Fruit fly (Drosophila melanogaster) whole organism, embryonic: ENCODE measurements around the gene ZnT35C.
A peak's percentile ranks its signal among the peaks of the same experiment; 100 is the strongest.

ENCODE experiments used
- Abd-B ChIP-seq: fragments of 200-800 bp; sonication (Bioruptor generic); optimal IDR thresholded peaks from 2 replicates; lab custom pipeline; 2018; ENCODE audit warnings: missing biosample characterization, mild to moderate bottlenecking, missing genetic modification characterization, moderate library complexity
- CG1024 ChIP-seq: fragments of 200-800 bp; sonication (Bioruptor generic); IDR thresholded peaks from 2 replicates; pipeline ENCODE4 v1.3.6; 2022; ENCODE audit warnings: missing biosample characterization, missing genetic modification characterization
- CG10979 ChIP-seq: fragments of 200-800 bp; sonication (Bioruptor generic); optimal IDR thresholded peaks from 2 replicates; lab custom pipeline; 2018; ENCODE audit warnings: missing biosample characterization, mild to moderate bottlenecking, missing genetic modification characterization, moderate library complexity
- CG11504 ChIP-seq: fragments of 200-800 bp; sonication (Bioruptor generic); optimal IDR thresholded peaks from 3 replicates; lab custom pipeline; 2019; ENCODE audit warnings: missing biosample characterization, mild to moderate bottlenecking, missing genetic modification characterization, moderate library complexity
- CG1603 ChIP-seq: fragments of 200-800 bp; sonication (Bioruptor generic); optimal IDR thresholded peaks from 2 replicates; lab custom pipeline; 2019; ENCODE audit warnings: missing biosample characterization, mild to moderate bottlenecking, missing genetic modification characterization, moderate library complexity
- CG17186 ChIP-seq: fragments of 200-800 bp; sonication (Bioruptor generic); optimal IDR thresholded peaks from 3 replicates; lab custom pipeline; 2017; ENCODE audit warnings: missing biosample characterization, missing genetic modification reagents, missing genetic modification characterization
- CG2120 ChIP-seq: fragments of 200-800 bp; sonication (Bioruptor generic); optimal IDR thresholded peaks from 3 replicates; lab custom pipeline; 2016; ENCODE audit warnings: missing biosample characterization, missing genetic modification characterization
- CG30431 ChIP-seq: fragments of 200-800 bp; sonication (Bioruptor generic); optimal IDR thresholded peaks from 2 replicates; lab custom pipeline; 2017; ENCODE audit warnings: missing biosample characterization, missing genetic modification characterization
- CG31224 ChIP-seq: fragments of 200-800 bp; sonication (Bioruptor generic); IDR thresholded peaks from 2 replicates; pipeline ENCODE4 v1.3.6; 2022; ENCODE audit warnings: missing biosample characterization, missing genetic modification characterization
- CG34422 ChIP-seq: fragments of 200-800 bp; sonication (Bioruptor generic); IDR thresholded peaks from 3 replicates; pipeline ENCODE4 v1.3.6; 2022; ENCODE audit warnings: missing biosample characterization, missing genetic modification characterization
- CG8290 ChIP-seq, 3 experiments: fragments of 200-800 bp; sonication (Bioruptor generic); optimal IDR thresholded peaks; 2 replicates each; lab custom pipeline; 2016 to 2019; ENCODE audit warnings: missing biosample characterization in 3 of 3, missing genetic modification characterization in 3 of 3, mild to moderate bottlenecking in 2 of 3, moderate library complexity in 1 of 3
- D19A ChIP-seq: fragments of 200-800 bp; optimal IDR thresholded peaks from 3 replicates; lab custom pipeline; 2019; ENCODE audit warnings: missing biosample characterization, mild to moderate bottlenecking, missing genetic modification characterization, moderate library complexity
- D19B ChIP-seq: fragments of 200-800 bp; sonication (Bioruptor generic); optimal IDR thresholded peaks from 2 replicates; lab custom pipeline; 2017; ENCODE audit warnings: missing biosample characterization, mild to moderate bottlenecking, missing genetic modification characterization
- Ets65A ChIP-seq: fragments of 200-800 bp; sonication (Bioruptor generic); peaks from one replicate; lab custom pipeline; 2016; ENCODE audit warnings: missing biosample characterization, missing genetic modification characterization
- HLH3B ChIP-seq: fragments of 200-800 bp; sonication (Bioruptor generic); IDR thresholded peaks from 2 replicates; pipeline ENCODE4 v1.3.6; 2022; ENCODE audit warnings: missing biosample characterization, missing genetic modification characterization
- Hey ChIP-seq: fragments of 200-800 bp; sonication (Bioruptor generic); optimal IDR thresholded peaks from 3 replicates; lab custom pipeline; 2018; ENCODE audit warnings: missing biosample characterization, mild to moderate bottlenecking, missing genetic modification characterization
- Med ChIP-seq: fragments of 200-800 bp; sonication (Bioruptor generic); peaks from one replicate; lab custom pipeline; 2016; ENCODE audit warnings: missing biosample characterization, missing genetic modification characterization, mild to moderate bottlenecking, inconsistent platforms, moderate library complexity
- Pdp1 ChIP-seq, 2 experiments: fragments of 200-800 bp; sonication (Bioruptor generic); optimal IDR thresholded peaks; 3 replicates each; lab custom pipeline; 2016; ENCODE audit warnings: missing biosample characterization in 2 of 2, missing genetic modification characterization in 2 of 2, mild to moderate bottlenecking in 1 of 2, moderate library complexity in 1 of 2
- Ptx1 ChIP-seq: fragments of 200-800 bp; sonication (Bioruptor generic); IDR thresholded peaks from 2 replicates; pipeline ENCODE4 v1.3.6; 2022; ENCODE audit warnings: missing biosample characterization, missing genetic modification characterization
- Sox102F ChIP-seq: fragments of 200-800 bp; sonication (Bioruptor generic); optimal IDR thresholded peaks from 2 replicates; lab custom pipeline; 2018; ENCODE audit warnings: missing biosample characterization, mild to moderate bottlenecking, missing genetic modification characterization, moderate library complexity
- Xrp1 ChIP-seq: fragments of 200-800 bp; sonication (Bioruptor generic); IDR thresholded peaks from 2 replicates; pipeline ENCODE4 v1.3.6; 2022; ENCODE audit warnings: missing biosample characterization, missing genetic modification characterization
- aop ChIP-seq: fragments of 200-800 bp; sonication (Bioruptor generic); IDR thresholded peaks from 2 replicates; pipeline ENCODE4 v1.3.6; 2022; ENCODE audit warnings: missing biosample characterization, missing genetic modification characterization
- bsh ChIP-seq, 2 experiments: fragments of 200-800 bp; sonication (Bioruptor generic); optimal IDR thresholded peaks; 2 replicates each; lab custom pipeline; 2017 to 2018; ENCODE audit warnings: mild to moderate bottlenecking in 2 of 2, missing biosample characterization in 2 of 2, missing genetic modification characterization in 2 of 2, moderate library complexity in 1 of 2
- dmrt99B ChIP-seq: fragments of 200-800 bp; sonication (Bioruptor generic); optimal IDR thresholded peaks from 2 replicates; lab custom pipeline; 2018; ENCODE audit warnings: missing biosample characterization, mild to moderate bottlenecking, missing genetic modification characterization, moderate library complexity
- dysf ChIP-seq: fragments of 200-800 bp; sonication (Bioruptor generic); IDR thresholded peaks from 3 replicates; pipeline ENCODE4 v1.3.6; 2022; ENCODE audit warnings: missing biosample characterization, missing genetic modification characterization
- fd96Cb ChIP-seq: fragments of 200-800 bp; sonication (Bioruptor generic); optimal IDR thresholded peaks from 2 replicates; lab custom pipeline; 2018; ENCODE audit warnings: missing biosample characterization, mild to moderate bottlenecking, missing genetic modification characterization, moderate library complexity
- fu2 ChIP-seq: fragments of 200-800 bp; sonication (Bioruptor generic); optimal IDR thresholded peaks from 2 replicates; lab custom pipeline; 2016; ENCODE audit warnings: missing biosample characterization, missing genetic modification characterization
- gem ChIP-seq: fragments of 200-800 bp; sonication (Bioruptor generic); optimal IDR thresholded peaks from 2 replicates; lab custom pipeline; 2019; ENCODE audit warnings: missing biosample characterization, mild to moderate bottlenecking, missing genetic modification characterization, moderate library complexity
- hkb ChIP-seq, 2 experiments: fragments of 200-800 bp in 1 of 2; fragments of >200 bp in 1 of 2; sonication (Bioruptor generic) in 1 of 2; IDR thresholded peaks in 1 of 2; optimal IDR thresholded peaks in 1 of 2; 2 replicates each; pipeline versions ENCODE4 v1.3.6 to Lab custom; 2017 to 2022; ENCODE audit warnings: missing biosample characterization in 1 of 2, missing genetic modification characterization in 1 of 2
- ken ChIP-seq: fragments of 200-800 bp; sonication (Bioruptor generic); IDR thresholded peaks from 3 replicates; pipeline ENCODE4 v1.3.6; 2022; ENCODE audit warnings: missing biosample characterization, missing genetic modification characterization
- mam ChIP-seq: fragments of 200-800 bp; sonication (Bioruptor generic); optimal IDR thresholded peaks from 3 replicates; lab custom pipeline; 2016; ENCODE audit warnings: missing biosample characterization, missing genetic modification characterization
- mirr ChIP-seq: fragments of 200-800 bp; sonication (Bioruptor generic); optimal IDR thresholded peaks from 3 replicates; lab custom pipeline; 2018; ENCODE audit warnings: missing biosample characterization, mild to moderate bottlenecking, missing genetic modification characterization
- pan ChIP-seq, 4 experiments: fragments of >200 bp in 3 of 4; fragments of 200-800 bp in 1 of 4; sonication (Bioruptor generic) in 1 of 4; optimal IDR thresholded peaks in 3 of 4; IDR thresholded peaks in 1 of 4; 2 replicates each; pipeline versions ENCODE4 v1.3.6 to Lab custom; 2017 to 2022; ENCODE audit warnings: missing biosample characterization in 2 of 4, missing genetic modification characterization in 2 of 4, mixed read lengths in 1 of 4
- row ChIP-seq: fragments of 200-800 bp; sonication (Bioruptor generic); IDR thresholded peaks from 3 replicates; pipeline ENCODE4 v1.3.6; 2022; ENCODE audit warnings: missing biosample characterization, missing genetic modification characterization
- sens ChIP-seq: fragments of 200-800 bp; sonication (Bioruptor generic); peaks from one replicate; lab custom pipeline; 2016; ENCODE audit warnings: missing biosample characterization, missing genetic modification characterization
- sisA ChIP-seq: fragments of 200-800 bp; sonication (Bioruptor generic); IDR thresholded peaks from 2 replicates; pipeline ENCODE4 v1.3.6; 2022; ENCODE audit warnings: missing biosample characterization, missing genetic modification characterization
- slbo ChIP-seq: fragments of 200-800 bp; sonication (Bioruptor generic); IDR thresholded peaks from 2 replicates; pipeline ENCODE4 v1.3.6; 2022; ENCODE audit warnings: missing biosample characterization, missing genetic modification characterization
- tup ChIP-seq: fragments of 200-800 bp; sonication (Bioruptor generic); optimal IDR thresholded peaks from 2 replicates; lab custom pipeline; 2016; ENCODE audit warnings: missing biosample characterization, mild to moderate bottlenecking, missing genetic modification characterization, moderate library complexity

Gene ZnT35C

dm6 chr2L:15249682-15250081, 2.2 kb upstream of the ZnT35C start:
- peak in 1 of 2 experiments; percentile 32 for TF ChIP-seq Pdp1 (GFP tag; optimal IDR thresholded peaks at IDR 0.05; lab: Kevin White, UChicago)
- TF ChIP-seq gem (tag; lab: Kevin White, UChicago): peak; percentile 26
- peak; percentile 55 for TF ChIP-seq CG11504 (tag; lab: Kevin White, UChicago)
- TF ChIP-seq sens (GFP tag; lab: Kevin White, UChicago): peak; percentile 82
- peak; percentile 77 for TF ChIP-seq Med (GFP tag; lab: Kevin White, UChicago)
- TF ChIP-seq dmrt99B (tag; lab: Kevin White, UChicago): peak; percentile 13
- no peak for TF ChIP-seq fu2 (GFP tag; lab: Kevin White, UChicago)
- no peak for TF ChIP-seq CG31224 (GFP tag; lab: Robert Waterston, UW)
- TF ChIP-seq CG17186 (GFP tag; lab: Kevin White, UChicago): no peak
- TF ChIP-seq CG10979 (tag; lab: Kevin White, UChicago): peak; percentile 10
- TF ChIP-seq CG8290 (GFP tag; optimal IDR thresholded peaks at IDR 0.05; lab: Kevin White, UChicago): no peak
- peak in 1 of 2 experiments; percentile 31 for TF ChIP-seq CG8290 (tag; optimal IDR thresholded peaks at IDR 0.05; lab: Kevin White, UChicago)
- TF ChIP-seq CG2120 (GFP tag; lab: Kevin White, UChicago): peak; percentile 7
- peak; percentile 26 for TF ChIP-seq fd96Cb (tag; lab: Kevin White, UChicago)
- TF ChIP-seq pan (optimal IDR thresholded peaks at IDR 0.05; lab: Kevin White, UChicago): no peak
- peak in 1 of 2 experiments; percentile 17 for TF ChIP-seq pan (GFP tag; optimal IDR thresholded peaks at IDR 0.05 in 1 of 2, IDR thresholded peaks at IDR 0.05 in 1 of 2)
- TF ChIP-seq row: peak; percentile 43; the same call in 2 of the 3 replicates
- 0 out of 3 replicates have a peak, but pooled peaks have one; percentile 29 for TF ChIP-seq CG34422 (GFP tag; lab: Robert Waterston, UW)
- peak; percentile 20 for TF ChIP-seq Abd-B (GFP tag; lab: Kevin White, UChicago)
- 0 out of 2 replicates have a peak, but pooled peaks have one; percentile 8 for TF ChIP-seq CG1024
- no peak for TF ChIP-seq tup (GFP tag; lab: Kevin White, UChicago)
- TF ChIP-seq Ets65A (GFP tag; lab: Kevin White, UChicago): peak; percentile 52
- TF ChIP-seq Ptx1 (GFP tag; lab: Robert Waterston, UW): 0 out of 2 replicates have a peak, but pooled peaks have one; percentile 10
- TF ChIP-seq mirr (GFP tag; lab: Kevin White, UChicago): no peak
- TF ChIP-seq sisA (GFP tag; lab: Robert Waterston, UW): peak; percentile 39; the same call in 1 of the 2 replicates
- no peak for TF ChIP-seq aop
- TF ChIP-seq D19A (tag; lab: Kevin White, UChicago): peak; percentile 15
- TF ChIP-seq Sox102F (GFP tag; lab: Kevin White, UChicago): peak; percentile 11
- peak; percentile 4 for TF ChIP-seq mam (GFP tag; lab: Kevin White, UChicago)
- peak; percentile 33 for TF ChIP-seq CG1603 (tag; lab: Kevin White, UChicago)
- no peak for TF ChIP-seq dysf (GFP tag; lab: Robert Waterston, UW)
- peak; percentile 30; the same call in 1 of the 2 replicates for TF ChIP-seq slbo
- TF ChIP-seq D19B (GFP tag; lab: Kevin White, UChicago): peak; percentile 44
- peak in 1 of 2 experiments; percentile 26 for TF ChIP-seq bsh (GFP tag; optimal IDR thresholded peaks at IDR 0.05; lab: Kevin White, UChicago)
- TF ChIP-seq Hey: no peak
- TF ChIP-seq HLH3B (GFP tag; lab: Robert Waterston, UW): peak; percentile 40; the same call in 1 of the 2 replicates
- no peak for TF ChIP-seq hkb (optimal IDR thresholded peaks at IDR 0.05; lab: Kevin White, UChicago)
- TF ChIP-seq hkb (GFP tag; IDR thresholded peaks at IDR 0.05; lab: Robert Waterston, UW): peak; percentile 23; the same call in 1 of the 2 replicates
- TF ChIP-seq Xrp1 (GFP tag; lab: Robert Waterston, UW): peak; percentile 32; the same call in 1 of the 2 replicates
- peak; percentile 22 for TF ChIP-seq CG30431 (GFP tag; lab: Kevin White, UChicago)
- TF ChIP-seq ken: 0 out of 3 replicates have a peak, but pooled peaks have one; percentile 7
